Fruit fly (Drosophila melanogaster): ENCODE results near the gene SLIRP2.
A peak's percentile ranks its signal among the peaks of the same experiment; 100 is the strongest.

Gene SLIRP2

dm6 chr3R:8659200-8659897, 8.5 kb downstream of the SLIRP2 start (continued):
- TF ChIP-seq CG12236 (GFP tag; optimal IDR thresholded peaks at IDR 0.05) (no peak), CG9876 (GFP tag; optimal IDR thresholded peaks at IDR 0.05) (no peak), CG9727 (GFP tag; optimal IDR thresholded peaks at IDR 0.05) (peak; percentile 59), CG11504 (tag; optimal IDR thresholded peaks at IDR 0.05) (peak; percentile 54), ranshi (GFP tag; IDR thresholded peaks at IDR 0.05) (0 out of 2 replicates have a peak, but pooled peaks have one; percentile 9), cwo (GFP tag; optimal IDR thresholded peaks at IDR 0.05) (peak; percentile 52), NFAT (GFP tag; IDR thresholded peaks at IDR 0.05) (peak; percentile 90), CG7271 (tag; optimal IDR thresholded peaks at IDR 0.05) (no peak), CG6272 (GFP tag; IDR thresholded peaks at IDR 0.05) (no peak), CG10979 (tag; optimal IDR thresholded peaks at IDR 0.05) (peak; percentile 53), CG14965 (GFP tag; optimal IDR thresholded peaks at IDR 0.05; ENCODE audit: borderline replicate concordance) (no peak), CG30431 (GFP tag; optimal IDR thresholded peaks at IDR 0.05) (no peak), Meics (GFP tag; optimal IDR thresholded peaks at IDR 0.05) (peak; percentile 75), Optix (GFP tag; IDR thresholded peaks at IDR 0.05) (peak; percentile 42; the same call in 1 of the 3 replicates), crc (GFP tag; optimal IDR thresholded peaks at IDR 0.05) (peak; percentile 22), Poxn (GFP tag; IDR thresholded peaks at IDR 0.05) (no peak), unpg (GFP tag; optimal IDR thresholded peaks at IDR 0.05) (peak; percentile 58), bowl (GFP tag; IDR thresholded peaks at IDR 0.05) (no peak), tll (GFP tag; optimal IDR thresholded peaks at IDR 0.05) (no peak), gcm (GFP tag; optimal IDR thresholded peaks at IDR 0.05) (no peak), hb (GFP tag; IDR thresholded peaks at IDR 0.05; ENCODE audit: partially characterized antibody) (no peak), wek (GFP tag; optimal IDR thresholded peaks at IDR 0.05) (peak; percentile 34), dpn (GFP tag; optimal IDR thresholded peaks at IDR 0.05) (peak; percentile 36 to 57), YL-1 (GFP tag; optimal IDR thresholded peaks at IDR 0.05) (peak; percentile 70), Blimp-1 (GFP tag; optimal IDR thresholded peaks at IDR 0.05) (peak; percentile 45), CG9797 (GFP tag; optimal IDR thresholded peaks at IDR 0.05) (no peak), sqz (GFP tag; optimal IDR thresholded peaks at IDR 0.05) (peak; percentile 78), shn (GFP tag; optimal IDR thresholded peaks at IDR 0.05) (peak; percentile 39), en (GFP tag; optimal IDR thresholded peaks at IDR 0.05) (no peak), Rx (GFP tag; IDR thresholded peaks at IDR 0.05) (peak; percentile 20; the same call in 1 of the 2 replicates), klu (GFP tag; IDR thresholded peaks at IDR 0.05) (no peak), sug (tag; optimal IDR thresholded peaks at IDR 0.05) (peak; percentile 59), ac (GFP tag; optimal IDR thresholded peaks at IDR 0.05) (no peak), CG7839 (tag; optimal IDR thresholded peaks at IDR 0.05) (peak; percentile 68), nerfin-1 (tag; optimal IDR thresholded peaks at IDR 0.05) (peak; percentile 62), aop (GFP tag; IDR thresholded peaks at IDR 0.05) (no peak), CG10654 (GFP tag; optimal IDR thresholded peaks at IDR 0.05) (no peak), CG6654 (GFP tag; optimal IDR thresholded peaks at IDR 0.05) (no peak), CG10431 (GFP tag; optimal IDR thresholded peaks at IDR 0.05) (peak; percentile 66), Bgb (GFP tag; IDR thresholded peaks at IDR 0.05; ENCODE audit: partially characterized antibody) (peak; percentile 32; the same call in 1 of the 2 replicates), CG10209 (GFP tag; optimal IDR thresholded peaks at IDR 0.05) (peak; percentile 53), ken (GFP tag; IDR thresholded peaks at IDR 0.05) (0 out of 3 replicates have a peak, but pooled peaks have one; percentile 18), CG11723 (GFP tag; optimal IDR thresholded peaks at IDR 0.05) (peak; percentile 43), hth (optimal IDR thresholded peaks at IDR 0.05) (no peak), CG7372 (GFP tag; IDR thresholded peaks at IDR 0.05) (0 out of 2 replicates have a peak, but pooled peaks have one; percentile 27), caup (GFP tag; optimal IDR thresholded peaks at IDR 0.05; ENCODE audit: severe bottlenecking) (peak; percentile 65), zen (tag; optimal IDR thresholded peaks at IDR 0.05) (peak; percentile 44), CG1647 (GFP tag; optimal IDR thresholded peaks at IDR 0.05) (peak; percentile 45), lilli (GFP tag; optimal IDR thresholded peaks at IDR 0.05) (peak; percentile 69)

Data from whole organism, embryonic.